Worm (Caenorhabditis elegans): ENCODE results near the gene crh-2.

Gene crh-2

ce11 chrII:5200987-5201582 lies 13.7 kb upstream of the crh-2 start:
- TF ChIP-seq efl-1 (optimal IDR thresholded peaks at IDR 0.05) (peak; percentile 49 to 50), efl-1 (GFP tag; optimal IDR thresholded peaks at IDR 0.05 in 1 of 2) (peak; percentile 14 to 90), ces-1 (GFP tag; optimal IDR thresholded peaks at IDR 0.05) (no peak), unc-98 (GFP tag; IDR thresholded peaks at IDR 0.05) (no peak), nhr-90 (tag; optimal IDR thresholded peaks at IDR 0.05; ENCODE audit: poor library complexity) (no peak), egl-27 (tag; optimal IDR thresholded peaks at IDR 0.05) (no peak), nhr-71 (tag; optimal IDR thresholded peaks at IDR 0.05) (peak; percentile 78), elt-3 (tag; optimal IDR thresholded peaks at IDR 0.05) (peak in 1 of 6 experiments; percentile 45), ceh-88 (GFP tag; IDR thresholded peaks at IDR 0.05) (no peak), nhr-20 (tag; optimal IDR thresholded peaks at IDR 0.05) (peak; percentile 39), dsc-1 (tag; optimal IDR thresholded peaks at IDR 0.05) (peak; percentile 63), snu-23 (GFP tag; optimal IDR thresholded peaks at IDR 0.05) (peak; percentile 70), hpl-2 (GFP tag; optimal IDR thresholded peaks at IDR 0.05) (no peak), aly-2 (tag; optimal IDR thresholded peaks at IDR 0.05) (no peak), fkh-10 (GFP tag; optimal IDR thresholded peaks at IDR 0.05) (no peak), nhr-47 (tag; optimal IDR thresholded peaks at IDR 0.05) (peak; percentile 28), ztf-4 (tag; optimal IDR thresholded peaks at IDR 0.05) (no peak), swsn-7 (tag; optimal IDR thresholded peaks at IDR 0.05) (peak; percentile 30), fos-1 (tag; optimal IDR thresholded peaks at IDR 0.05) (no peak), mdl-1 (tag; optimal IDR thresholded peaks at IDR 0.05) (no peak), egl-13 (tag; optimal IDR thresholded peaks at IDR 0.05) (no peak), sox-4 (tag; optimal IDR thresholded peaks at IDR 0.05) (no peak), mep-1 (tag; optimal IDR thresholded peaks at IDR 0.05) (peak; percentile 41), zag-1 (tag; optimal IDR thresholded peaks at IDR 0.05) (no peak), tlp-1 (tag; optimal IDR thresholded peaks at IDR 0.05) (no peak), nhr-11 (tag; optimal IDR thresholded peaks at IDR 0.05) (no peak), isw-1 (GFP tag; IDR thresholded peaks at IDR 0.05) (no peak), C04F5.9 (tag; optimal IDR thresholded peaks at IDR 0.05) (no peak), elt-2 (tag; optimal IDR thresholded peaks at IDR 0.05) (no peak), nhr-85 (tag) (no peak), mab-9 (GFP tag; IDR thresholded peaks at IDR 0.05) (no peak), ceh-63 (GFP tag; optimal IDR thresholded peaks at IDR 0.05) (no peak), unc-30 (tag; optimal IDR thresholded peaks at IDR 0.05) (no peak), pax-3 (tag; optimal IDR thresholded peaks at IDR 0.05) (no peak), jun-1 (tag; optimal IDR thresholded peaks at IDR 0.05) (no peak), lin-35 (GFP tag; optimal IDR thresholded peaks at IDR 0.05) (peak; percentile 31 to 37), nhr-12 (tag; optimal IDR thresholded peaks at IDR 0.05) (no peak), lir-3 (tag; optimal IDR thresholded peaks at IDR 0.05; ENCODE audit: poor library complexity) (no peak), C34B4.2 (tag; optimal IDR thresholded peaks at IDR 0.05) (no peak), unc-130 (tag; optimal IDR thresholded peaks at IDR 0.05) (no peak), C16A3.4 (tag; optimal IDR thresholded peaks at IDR 0.05) (peak; percentile 7), ceh-82 (tag; optimal IDR thresholded peaks at IDR 0.05) (peak in 1 of 3 experiments; percentile 20), xbp-1 (tag; optimal IDR thresholded peaks at IDR 0.05) (no peak), hlh-4 (tag; optimal IDR thresholded peaks at IDR 0.05) (no peak), Y116A8C.19 (tag; optimal IDR thresholded peaks at IDR 0.05; ENCODE audit: borderline replicate concordance) (no peak), lsy-2 (tag; optimal IDR thresholded peaks at IDR 0.05) (peak; percentile 22 to 65), fkh-4 (tag; optimal IDR thresholded peaks at IDR 0.05; ENCODE audit: borderline replicate concordance) (no peak), nhr-77 (tag; optimal IDR thresholded peaks at IDR 0.05) (no peak), nhr-237 (tag; optimal IDR thresholded peaks at IDR 0.05) (no peak), zip-4 (GFP tag; optimal IDR thresholded peaks at IDR 0.05) (no peak), sptf-1 (tag; optimal IDR thresholded peaks at IDR 0.05) (no peak), lin-15B (tag; optimal IDR thresholded peaks at IDR 0.05) (no peak), snpc-4 (tag; optimal IDR thresholded peaks at IDR 0.05) (peak; percentile 38), tbx-2 (tag; optimal IDR thresholded peaks at IDR 0.05) (peak; percentile 46)

Measured in whole organism, L1 larva.